Fruit fly (Drosophila melanogaster) whole organism, pupa: Measurements from ENCODE around the gene RhoGAP92B.
A peak's percentile ranks its signal among the peaks of the same experiment; 100 is the strongest.

Experiments
- CG10348 ChIP-seq: fragments of 200-800 bp; sonication (Bioruptor generic); IDR thresholded peaks from 2 replicates; pipeline ENCODE4 v1.3.6; 2022; ENCODE audit warnings: missing biosample characterization, missing genetic modification characterization
- CG12605 ChIP-seq: fragments of 200-800 bp; sonication (Bioruptor generic); IDR thresholded peaks from 2 replicates; pipeline ENCODE4 v1.3.6; 2022; ENCODE audit warnings: missing biosample characterization, missing genetic modification characterization
- CG13204 ChIP-seq: fragments of 200-800 bp; sonication (Bioruptor generic); optimal IDR thresholded peaks from 2 replicates; lab custom pipeline; 2018; ENCODE audit warnings: missing biosample characterization, mild to moderate bottlenecking, missing genetic modification characterization, moderate library complexity
- CG14655 ChIP-seq: fragments of 200-800 bp; sonication (Bioruptor generic); optimal IDR thresholded peaks from 3 replicates; lab custom pipeline; 2017; ENCODE audit warnings: mild to moderate bottlenecking, missing biosample characterization, missing genetic modification reagents, missing genetic modification characterization
- CG15710 ChIP-seq: fragments of 200-800 bp; sonication (Bioruptor generic); optimal IDR thresholded peaks from 2 replicates; lab custom pipeline; 2018; ENCODE audit warnings: missing biosample characterization, mild to moderate bottlenecking, missing genetic modification characterization, moderate library complexity
- CG17806 ChIP-seq: fragments of 200-800 bp; sonication (Bioruptor generic); optimal IDR thresholded peaks from 2 replicates; lab custom pipeline; 2018; ENCODE audit warnings: missing biosample characterization, mild to moderate bottlenecking, missing genetic modification characterization, moderate library complexity
- CG32121 ChIP-seq: fragments of 200-800 bp; sonication (Bioruptor generic); IDR thresholded peaks from 2 replicates; pipeline ENCODE4 v1.3.6; 2022; ENCODE audit warnings: missing biosample characterization, missing genetic modification characterization
- CG34367 ChIP-seq: fragments of 200-800 bp; sonication (Bioruptor generic); optimal IDR thresholded peaks from 2 replicates; lab custom pipeline; 2018; ENCODE audit warnings: missing biosample characterization, mild to moderate bottlenecking, missing genetic modification characterization
- CG4496 ChIP-seq: fragments of 200-800 bp; sonication (Bioruptor generic); IDR thresholded peaks from 3 replicates; pipeline ENCODE4 v1.3.6; 2022; ENCODE audit warnings: missing biosample characterization, missing genetic modification characterization
- CG8159 ChIP-seq: fragments of 200-800 bp; sonication (Bioruptor generic); optimal IDR thresholded peaks from 3 replicates; lab custom pipeline; 2018; ENCODE audit warnings: missing biosample characterization, mild to moderate bottlenecking, missing genetic modification characterization, moderate library complexity
- CG8301 ChIP-seq: fragments of 200-800 bp; sonication (Bioruptor generic); optimal IDR thresholded peaks from 2 replicates; lab custom pipeline; 2018; ENCODE audit warnings: missing biosample characterization, mild to moderate bottlenecking, missing genetic modification characterization
- CG9948 ChIP-seq: fragments of 200-800 bp; sonication (Bioruptor generic); optimal IDR thresholded peaks from 2 replicates; lab custom pipeline; 2018; ENCODE audit warnings: missing biosample characterization, mild to moderate bottlenecking, missing genetic modification characterization, moderate library complexity
- D1 ChIP-seq: fragments of 200-800 bp; sonication (Bioruptor generic); optimal IDR thresholded peaks from 2 replicates; lab custom pipeline; 2018; ENCODE audit warnings: missing biosample characterization, mild to moderate bottlenecking, missing genetic modification characterization, moderate library complexity
- EcR ChIP-seq: fragments of 200-800 bp; sonication (Bioruptor generic); optimal IDR thresholded peaks from 3 replicates; lab custom pipeline; 2019; ENCODE audit warnings: missing biosample characterization, missing genetic modification characterization, mild to moderate bottlenecking, moderate library complexity, missing genetic modification reagents
- Ets98B ChIP-seq: fragments of 200-800 bp; sonication (Bioruptor generic); IDR thresholded peaks from 2 replicates; pipeline ENCODE4 v1.3.6; 2022; ENCODE audit warnings: missing biosample characterization, missing genetic modification characterization
- Pif1A ChIP-seq: fragments of 200-800 bp; sonication (Bioruptor generic); optimal IDR thresholded peaks from 3 replicates; lab custom pipeline; 2016; ENCODE audit warnings: missing biosample characterization, missing genetic modification characterization
- Pif1B ChIP-seq: fragments of 200-800 bp; sonication (Bioruptor generic); optimal IDR thresholded peaks from 3 replicates; lab custom pipeline; 2016; ENCODE audit warnings: missing biosample characterization, missing genetic modification characterization
- Snoo ChIP-seq: fragments of 200-800 bp; sonication (Bioruptor generic); optimal IDR thresholded peaks from 3 replicates; lab custom pipeline; 2017; ENCODE audit warnings: missing biosample characterization, mild to moderate bottlenecking, missing genetic modification characterization, inconsistent platforms
- fd96Ca ChIP-seq: fragments of 200-800 bp; sonication (Bioruptor generic); IDR thresholded peaks from 3 replicates; pipeline ENCODE4 v1.3.6; 2022; ENCODE audit warnings: missing biosample characterization, missing genetic modification characterization
- gl ChIP-seq: fragments of 200-800 bp; sonication (Bioruptor generic); optimal IDR thresholded peaks from 2 replicates; lab custom pipeline; 2018; ENCODE audit warnings: missing biosample characterization, mild to moderate bottlenecking, missing genetic modification characterization
- rn ChIP-seq: fragments of 200-800 bp; sonication (Bioruptor generic); IDR thresholded peaks from 2 replicates; pipeline ENCODE4 v1.3.6; 2022; ENCODE audit warnings: missing biosample characterization, missing genetic modification characterization

The RhoGAP92B gene

dm6 chr3R:19891363-19891762, 13.6 kb upstream of the RhoGAP92B start:
- TF ChIP-seq fd96Ca (GFP tag; lab: Robert Waterston, UW) (0 out of 3 replicates have a peak, but pooled peaks have one; percentile 48), CG32121 (GFP tag; lab: Robert Waterston, UW) (0 out of 2 replicates have a peak, but pooled peaks have one; percentile 9), CG15710 (tag; lab: Kevin White, UChicago) (no peak)

DNA sequence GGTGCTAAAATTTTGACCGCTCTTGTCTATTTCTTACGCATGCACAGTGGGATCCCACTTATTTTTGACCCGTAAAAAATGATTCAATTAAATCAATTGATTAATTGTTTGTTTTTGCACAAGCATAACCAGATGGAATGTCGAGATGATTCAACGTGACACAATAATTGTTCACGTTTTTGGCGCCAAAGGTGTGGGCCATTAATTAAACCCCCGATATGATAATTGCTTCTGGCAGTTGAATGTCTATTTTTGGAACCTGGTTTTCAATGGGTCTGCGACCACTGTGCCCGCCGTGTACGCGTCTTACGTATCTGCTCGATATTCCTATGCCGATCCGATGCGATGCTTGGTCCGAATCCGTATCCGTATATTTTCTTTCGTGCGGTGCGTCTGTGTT, 12.9 kb upstream of the RhoGAP92B start:
- TF ChIP-seq CG34367 (tag; lab: Kevin White, UChicago) = no peak
- no peak for TF ChIP-seq Snoo (tag; lab: Kevin White, UChicago)
- no peak for TF ChIP-seq CG13204
- TF ChIP-seq rn = no peak
- no peak for TF ChIP-seq CG17806 (tag; lab: Kevin White, UChicago)
- peak; percentile 75 for TF ChIP-seq CG4496
- TF ChIP-seq Ets98B (GFP tag; lab: Robert Waterston, UW) = peak; percentile 44; the same call in 1 of the 2 replicates
- no peak for TF ChIP-seq CG15710 (tag; lab: Kevin White, UChicago)
- no peak for TF ChIP-seq CG9948
- no peak for TF ChIP-seq D1
- TF ChIP-seq CG10348 (GFP tag; lab: Robert Waterston, UW) = no peak
- no peak for TF ChIP-seq EcR (GFP tag; lab: Kevin White, UChicago)
- TF ChIP-seq Pif1B = no peak
- TF ChIP-seq fd96Ca (GFP tag; lab: Robert Waterston, UW) = peak; percentile 63
- TF ChIP-seq gl (tag; lab: Kevin White, UChicago) = no peak
- TF ChIP-seq Pif1A = no peak
- TF ChIP-seq CG12605 (GFP tag; lab: Robert Waterston, UW) = no peak; the same call in 1 of the 2 replicates
- TF ChIP-seq CG8159 (tag; lab: Kevin White, UChicago) = no peak

DNA sequence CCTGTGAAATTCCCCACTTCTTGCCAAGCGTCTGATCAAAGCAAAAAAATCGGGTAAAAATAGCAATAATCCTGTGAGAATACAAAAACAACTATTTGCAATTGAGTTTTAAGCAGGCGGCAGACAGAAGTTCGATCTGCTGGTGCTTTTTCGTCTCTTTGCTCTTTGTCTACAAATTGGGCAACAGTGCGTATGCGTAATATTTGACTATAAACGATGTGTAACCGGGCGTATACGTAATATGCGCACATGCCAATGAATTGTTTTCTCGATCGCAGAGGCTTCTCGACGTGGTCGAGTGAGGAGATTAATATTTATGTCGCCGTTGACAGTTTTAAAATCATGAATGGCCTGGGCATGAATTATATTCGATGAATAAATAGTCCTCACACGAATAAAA, 9.7 kb upstream of the RhoGAP92B start:
- TF ChIP-seq CG10348 (GFP tag; lab: Robert Waterston, UW) (no peak), D1 (no peak), Pif1B (no peak), fd96Ca (GFP tag; lab: Robert Waterston, UW) (no peak), CG14655 (GFP tag; lab: Kevin White, UChicago) (no peak), CG32121 (GFP tag; lab: Robert Waterston, UW) (no peak), CG13204 (no peak), CG15710 (tag; lab: Kevin White, UChicago) (no peak), CG4496 (no peak), gl (tag; lab: Kevin White, UChicago) (no peak), Ets98B (GFP tag; lab: Robert Waterston, UW) (no peak), rn (no peak), EcR (GFP tag; lab: Kevin White, UChicago) (no peak), CG17806 (tag; lab: Kevin White, UChicago) (no peak), CG9948 (no peak), Pif1A (no peak), CG12605 (GFP tag; lab: Robert Waterston, UW) (no peak), CG8159 (tag; lab: Kevin White, UChicago) (no peak)

DNA sequence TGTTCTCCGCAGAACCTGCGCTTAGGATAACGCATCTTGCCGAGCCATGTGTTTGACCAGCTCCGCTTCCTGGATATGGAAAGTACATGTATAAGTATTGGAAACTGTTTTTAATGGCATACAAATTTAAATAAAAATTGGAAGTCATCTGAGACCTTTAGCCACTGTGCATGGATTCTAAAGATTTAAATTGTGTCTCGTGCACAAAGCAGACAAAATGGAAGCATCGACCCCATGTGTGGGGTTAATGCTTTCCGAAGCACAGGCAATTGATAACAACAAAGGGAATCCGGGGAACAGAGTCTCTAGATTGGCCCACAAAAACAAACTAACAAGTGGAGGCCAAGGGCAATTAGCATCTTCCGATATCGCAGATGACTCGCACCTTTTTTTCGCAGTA, 3.2 kb upstream of the RhoGAP92B start:
- TF ChIP-seq CG34367 (tag; lab: Kevin White, UChicago) = no peak

dm6 chr3R:19902328-19902727, 2.6 kb upstream of the RhoGAP92B start:
- no peak for TF ChIP-seq CG12605 (GFP tag; lab: Robert Waterston, UW)
- TF ChIP-seq CG15710 (tag; lab: Kevin White, UChicago) = no peak
- TF ChIP-seq CG8159 (tag; lab: Kevin White, UChicago) = no peak
- no peak for TF ChIP-seq Pif1B
- 0 out of 3 replicates have a peak, but pooled peaks have one; percentile 5 for TF ChIP-seq fd96Ca (GFP tag; lab: Robert Waterston, UW)
- TF ChIP-seq gl (tag; lab: Kevin White, UChicago) = no peak
- TF ChIP-seq, all 21 proteins: peak for 1

- TF ChIP-seq CG4496 (peak; percentile 26; the same call in 1 of the 3 replicates), Snoo (tag; lab: Kevin White, UChicago) (no peak), CG8159 (tag; lab: Kevin White, UChicago) (no peak), rn (no peak)
Measured at dm6 chr3R:19902926-19903739, 1.8 kb upstream of the RhoGAP92B start, which contains the start of gene ClpX. Gene ClpX, minus strand, starts transcription at chr3R:19903689.

dm6 chr3R:19905932-19906439, 1.0 kb downstream of the RhoGAP92B start:
- TF ChIP-seq fd96Ca (GFP tag; lab: Robert Waterston, UW) (peak; percentile 92), D1 (no peak), Pif1B (peak; percentile 69), CG32121 (GFP tag; lab: Robert Waterston, UW) (peak; percentile 91), Snoo (tag; lab: Kevin White, UChicago) (peak; percentile 87), CG4496 (peak; percentile 94), CG8159 (tag; lab: Kevin White, UChicago) (peak; percentile 84), CG34367 (tag; lab: Kevin White, UChicago) (peak; percentile 82), CG9948 (peak; percentile 78), CG17806 (tag; lab: Kevin White, UChicago) (peak; percentile 78), CG14655 (GFP tag; lab: Kevin White, UChicago) (peak; percentile 83), CG13204 (peak; percentile 57), CG12605 (GFP tag; lab: Robert Waterston, UW) (peak; percentile 77), EcR (GFP tag; lab: Kevin White, UChicago) (peak; percentile 49), gl (tag; lab: Kevin White, UChicago) (peak; percentile 74), Ets98B (GFP tag; lab: Robert Waterston, UW) (peak; percentile 83), rn (no peak; the same call in 1 of the 2 replicates), CG15710 (tag; lab: Kevin White, UChicago) (peak; percentile 85), CG8301 (tag; lab: Kevin White, UChicago) (peak; percentile 78), CG10348 (GFP tag; lab: Robert Waterston, UW) (no peak; the same call in 1 of the 2 replicates), Pif1A (peak; percentile 83)
